Fruit fly (Drosophila melanogaster) whole organism, embryonic: Measurements from ENCODE around the gene CG14664.

Source experiments
- Abd-B ChIP-seq: fragments of 200-800 bp; sonication (Bioruptor generic); optimal IDR thresholded peaks from 2 replicates; lab custom pipeline; 2018; ENCODE audit warnings: missing biosample characterization, mild to moderate bottlenecking, missing genetic modification characterization, moderate library complexity
- Aef1 ChIP-seq: fragments of 200-800 bp; sonication (Bioruptor generic); IDR thresholded peaks from 3 replicates; pipeline ENCODE4 v1.3.6; 2022; ENCODE audit warnings: missing biosample characterization, missing genetic modification characterization
- Bdp1 ChIP-seq: fragments of 200-800 bp; sonication (Bioruptor generic); optimal IDR thresholded peaks from 3 replicates; lab custom pipeline; 2016; ENCODE audit warnings: missing biosample characterization, missing genetic modification characterization
- CG10959 ChIP-seq: fragments of 200-800 bp; sonication (Bioruptor generic); IDR thresholded peaks from 2 replicates; pipeline ENCODE4 v1.3.6; 2022; ENCODE audit warnings: missing biosample characterization, missing genetic modification characterization
- CG11085 ChIP-seq: fragments of 200-800 bp; sonication (Bioruptor generic); IDR thresholded peaks from 2 replicates; pipeline ENCODE4 v1.3.6; 2022; ENCODE audit warnings: missing biosample characterization, missing genetic modification characterization
- CG12942 ChIP-seq: fragments of 200-800 bp; sonication (Bioruptor generic); optimal IDR thresholded peaks from 3 replicates; lab custom pipeline; 2016; ENCODE audit warnings: missing biosample characterization, missing genetic modification characterization
- CG14667 ChIP-seq: fragments of 200-800 bp; sonication (Bioruptor generic); IDR thresholded peaks from 2 replicates; pipeline ENCODE4 v1.3.6; 2022; ENCODE audit warnings: missing biosample characterization, missing genetic modification characterization
- CG14710 ChIP-seq: fragments of 200-800 bp; sonication (Bioruptor generic); optimal IDR thresholded peaks from 3 replicates; lab custom pipeline; 2019; ENCODE audit warnings: missing biosample characterization, mild to moderate bottlenecking, missing genetic modification characterization, moderate library complexity
- CG17829 ChIP-seq: fragments of 200-800 bp; optimal IDR thresholded peaks from 2 replicates; lab custom pipeline; 2019; ENCODE audit warnings: missing biosample characterization, mild to moderate bottlenecking, missing genetic modification characterization, moderate library complexity
- CG2875 ChIP-seq: fragments of 200-800 bp; sonication (Bioruptor generic); optimal IDR thresholded peaks from 2 replicates; lab custom pipeline; 2017; ENCODE audit warnings: missing biosample characterization, mild to moderate bottlenecking, missing genetic modification characterization, missing genetic modification reagents
- CG2889 ChIP-seq: fragments of 200-800 bp; sonication (Bioruptor generic); IDR thresholded peaks from 3 replicates; pipeline ENCODE4 v1.3.6; 2022; ENCODE audit warnings: missing biosample characterization, missing genetic modification characterization
- CG34376 ChIP-seq: fragments of 200-800 bp; sonication (Bioruptor generic); optimal IDR thresholded peaks from 2 replicates; lab custom pipeline; 2018; ENCODE audit warnings: missing biosample characterization, mild to moderate bottlenecking, missing genetic modification characterization
- CG3847 ChIP-seq: fragments of 200-800 bp; sonication (Bioruptor generic); IDR thresholded peaks from 2 replicates; pipeline ENCODE4 v1.3.6; 2022; ENCODE audit warnings: missing biosample characterization, missing genetic modification characterization
- CG4820 ChIP-seq: fragments of 200-800 bp; sonication (Bioruptor generic); optimal IDR thresholded peaks from 3 replicates; lab custom pipeline; 2016; ENCODE audit warnings: missing biosample characterization, missing genetic modification characterization
- CG4854 ChIP-seq: fragments of 200-800 bp; sonication (Bioruptor generic); optimal IDR thresholded peaks from 2 replicates; lab custom pipeline; 2016; ENCODE audit warnings: missing biosample characterization, missing genetic modification characterization, inconsistent platforms
- CG6791 ChIP-seq: fragments of 200-800 bp; sonication (Bioruptor generic); IDR thresholded peaks from 3 replicates; pipeline ENCODE4 v1.3.6; 2022; ENCODE audit warnings: missing biosample characterization, missing genetic modification characterization; ENCODE audit not compliant: partially characterized antibody
- CTCF ChIP-seq: fragments of 200-800 bp; sonication (Bioruptor generic); optimal IDR thresholded peaks from 2 replicates; lab custom pipeline; 2017; ENCODE audit warnings: missing biosample characterization, mild to moderate bottlenecking, missing genetic modification characterization, moderate library complexity
- Dip2 ChIP-seq: fragments of 200-800 bp; sonication (Bioruptor generic); IDR thresholded peaks from 2 replicates; pipeline ENCODE4 v1.3.6; 2022; ENCODE audit warnings: missing biosample characterization, missing genetic modification characterization
- Elba2 ChIP-seq: fragments of 200-800 bp; sonication (Bioruptor generic); optimal IDR thresholded peaks from 3 replicates; lab custom pipeline; 2016; ENCODE audit warnings: missing biosample characterization, missing genetic modification characterization
- Ets97D ChIP-seq: fragments of 200-800 bp; sonication (Bioruptor generic); optimal IDR thresholded peaks from 3 replicates; lab custom pipeline; 2016; ENCODE audit warnings: missing biosample characterization, missing genetic modification characterization
- HHEX ChIP-seq: fragments of 200-800 bp; sonication (Bioruptor generic); optimal IDR thresholded peaks from 3 replicates; lab custom pipeline; 2017; ENCODE audit warnings: missing biosample characterization, mild to moderate bottlenecking, missing genetic modification characterization, missing genetic modification reagents
- Hey ChIP-seq: fragments of 200-800 bp; sonication (Bioruptor generic); optimal IDR thresholded peaks from 3 replicates; lab custom pipeline; 2018; ENCODE audit warnings: missing biosample characterization, mild to moderate bottlenecking, missing genetic modification characterization
- HmgZ ChIP-seq: fragments of 200-800 bp; sonication (Bioruptor generic); optimal IDR thresholded peaks from 2 replicates; lab custom pipeline; 2018; ENCODE audit warnings: missing biosample characterization, mild to moderate bottlenecking, missing genetic modification characterization
- NC2α ChIP-seq: fragments of 200-800 bp; sonication (Bioruptor generic); optimal IDR thresholded peaks from 2 replicates; lab custom pipeline; 2016; ENCODE audit warnings: missing biosample characterization, missing genetic modification characterization
- NC2β ChIP-seq: fragments of 200-800 bp; sonication (Bioruptor generic); optimal IDR thresholded peaks from 2 replicates; lab custom pipeline; 2016; ENCODE audit warnings: missing biosample characterization, missing genetic modification characterization
- Oaz ChIP-seq: fragments of 200-800 bp; sonication (Bioruptor generic); IDR thresholded peaks from 2 replicates; pipeline ENCODE4 v1.3.6; 2022; ENCODE audit warnings: missing biosample characterization, missing genetic modification characterization
- PHDP ChIP-seq: fragments of 200-800 bp; sonication (Bioruptor generic); optimal IDR thresholded peaks from 3 replicates; lab custom pipeline; 2018; ENCODE audit warnings: missing biosample characterization, mild to moderate bottlenecking, missing genetic modification characterization, moderate library complexity
- Ptx1 ChIP-seq: fragments of 200-800 bp; sonication (Bioruptor generic); IDR thresholded peaks from 2 replicates; pipeline ENCODE4 v1.3.6; 2022; ENCODE audit warnings: missing biosample characterization, missing genetic modification characterization
- Rfx ChIP-seq: fragments of 200-800 bp; sonication (Bioruptor generic); IDR thresholded peaks from 2 replicates; pipeline ENCODE4 v1.3.6; 2022; ENCODE audit warnings: missing biosample characterization, missing genetic modification characterization
- Side ChIP-seq: fragments of 200-800 bp; sonication (Bioruptor generic); optimal IDR thresholded peaks from 2 replicates; lab custom pipeline; 2016; ENCODE audit warnings: missing biosample characterization, missing genetic modification characterization
- Tbp ChIP-seq: fragments of >200 bp; optimal IDR thresholded peaks from 2 replicates; lab custom pipeline; 2018; ENCODE audit warnings: missing biosample characterization, missing genetic modification characterization
- Usf ChIP-seq: fragments of 200-800 bp; sonication (Bioruptor generic); optimal IDR thresholded peaks from 2 replicates; lab custom pipeline; 2017; ENCODE audit warnings: missing genotype, missing biosample characterization, missing genetic modification characterization
- YL-1 ChIP-seq: fragments of 200-800 bp; sonication (Bioruptor generic); optimal IDR thresholded peaks from 3 replicates; lab custom pipeline; 2017; ENCODE audit warnings: missing biosample characterization, mild to moderate bottlenecking, missing genetic modification characterization
- az2 ChIP-seq: fragments of 200-800 bp; sonication (Bioruptor generic); optimal IDR thresholded peaks from 3 replicates; lab custom pipeline; 2016; ENCODE audit warnings: missing biosample characterization, missing genetic modification characterization
- bowl ChIP-seq: fragments of 200-800 bp; sonication (Bioruptor generic); IDR thresholded peaks from 2 replicates; pipeline ENCODE4 v1.3.6; 2022; ENCODE audit warnings: missing biosample characterization, missing genetic modification characterization
- cad ChIP-seq: fragments of >200 bp; optimal IDR thresholded peaks from 2 replicates; lab custom pipeline; 2017; ENCODE audit warnings: missing biosample characterization, missing genetic modification characterization
- croc ChIP-seq: fragments of 200-800 bp; sonication (Bioruptor generic); conservative IDR thresholded peaks from 3 replicates; pipeline ENCODE4 v1.3.6; 2022; ENCODE audit warnings: missing biosample characterization, missing genetic modification characterization
- ems ChIP-seq: fragments of 200-800 bp; sonication (Bioruptor generic); optimal IDR thresholded peaks from 3 replicates; lab custom pipeline; 2016; ENCODE audit warnings: missing biosample characterization, missing genetic modification characterization
- ewg ChIP-seq: fragments of 200-800 bp; sonication (Bioruptor generic); optimal IDR thresholded peaks from 3 replicates; lab custom pipeline; 2017; ENCODE audit warnings: mild to moderate bottlenecking, missing biosample characterization, missing genetic modification reagents, missing genetic modification characterization
- fd96Cb ChIP-seq: fragments of 200-800 bp; sonication (Bioruptor generic); optimal IDR thresholded peaks from 2 replicates; lab custom pipeline; 2018; ENCODE audit warnings: missing biosample characterization, mild to moderate bottlenecking, missing genetic modification characterization, moderate library complexity
- fru ChIP-seq: fragments of >200 bp; optimal IDR thresholded peaks from 2 replicates; lab custom pipeline; 2017
- gem ChIP-seq: fragments of 200-800 bp; sonication (Bioruptor generic); optimal IDR thresholded peaks from 2 replicates; lab custom pipeline; 2019; ENCODE audit warnings: missing biosample characterization, mild to moderate bottlenecking, missing genetic modification characterization, moderate library complexity
- gsb ChIP-seq: fragments of 200-800 bp; sonication (Bioruptor generic); IDR thresholded peaks from 2 replicates; pipeline ENCODE4 v1.3.6; 2022; ENCODE audit warnings: missing biosample characterization, missing genetic modification characterization
- mld ChIP-seq: fragments of 200-800 bp; sonication (Bioruptor generic); IDR thresholded peaks from 3 replicates; pipeline ENCODE4 v1.3.6; 2022; ENCODE audit warnings: missing biosample characterization, missing genetic modification characterization; ENCODE audit not compliant: partially characterized antibody
- nmo ChIP-seq: fragments of 200-800 bp; sonication (Bioruptor generic); optimal IDR thresholded peaks from 2 replicates; lab custom pipeline; 2018; ENCODE audit warnings: missing biosample characterization, mild to moderate bottlenecking, missing genetic modification characterization, moderate library complexity
- otp ChIP-seq: fragments of 200-800 bp; sonication (Bioruptor generic); IDR thresholded peaks from 3 replicates; pipeline ENCODE4, ENCODE4 v1.3.6; 2022; ENCODE audit warnings: missing biosample characterization, missing genetic modification characterization
- peb ChIP-seq: fragments of 200-800 bp; sonication (Bioruptor generic); IDR thresholded peaks from 2 replicates; pipeline ENCODE4 v1.3.6; 2022; ENCODE audit warnings: missing biosample characterization, missing genetic modification characterization
- pho ChIP-seq: fragments of 200-800 bp; sonication (Bioruptor generic); optimal IDR thresholded peaks from 2 replicates; lab custom pipeline; 2016; ENCODE audit warnings: missing biosample characterization, missing genetic modification characterization
- rib ChIP-seq: fragments of 200-800 bp; sonication (Bioruptor generic); IDR thresholded peaks from 2 replicates; pipeline ENCODE4 v1.3.6; 2022; ENCODE audit warnings: missing biosample characterization, missing genetic modification characterization
- sens ChIP-seq: fragments of 200-800 bp; sonication (Bioruptor generic); peaks from one replicate; lab custom pipeline; 2016; ENCODE audit warnings: missing biosample characterization, missing genetic modification characterization
- slbo ChIP-seq: fragments of 200-800 bp; sonication (Bioruptor generic); IDR thresholded peaks from 2 replicates; pipeline ENCODE4 v1.3.6; 2022; ENCODE audit warnings: missing biosample characterization, missing genetic modification characterization
- sqz ChIP-seq: fragments of 200-800 bp; sonication (Bioruptor generic); optimal IDR thresholded peaks from 3 replicates; lab custom pipeline; 2018; ENCODE audit warnings: missing biosample characterization, mild to moderate bottlenecking, missing genetic modification characterization
- tx ChIP-seq: fragments of 200-800 bp; sonication (Bioruptor generic); optimal IDR thresholded peaks from 2 replicates; lab custom pipeline; 2016; ENCODE audit warnings: missing biosample characterization, missing genetic modification characterization
- wek ChIP-seq: fragments of 200-800 bp; sonication (Bioruptor generic); optimal IDR thresholded peaks from 3 replicates; lab custom pipeline; 2018; ENCODE audit warnings: missing biosample characterization, mild to moderate bottlenecking, missing genetic modification characterization, moderate library complexity

CG14664 gene

DNA sequence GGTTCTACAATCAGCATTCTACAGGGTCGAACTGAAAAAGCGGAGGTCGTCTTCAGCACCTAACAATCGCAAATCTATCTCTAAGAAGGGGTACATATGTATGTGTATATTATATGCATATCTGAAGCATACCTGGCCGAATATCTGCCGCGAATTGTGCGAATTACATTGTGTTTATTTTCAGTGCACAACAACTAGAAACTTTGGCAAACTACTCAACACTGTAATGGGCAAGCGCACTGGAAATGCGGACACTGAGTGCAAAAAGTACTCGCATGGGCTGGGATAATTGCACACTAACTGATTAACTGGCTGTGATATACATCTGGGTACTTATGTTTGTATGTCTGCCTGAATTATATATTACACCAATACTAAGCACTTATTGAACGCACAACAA, 46.9 kb downstream of the CG14664 start (continued):
- no peak for TF ChIP-seq Tbp
- TF ChIP-seq nmo (GFP tag; lab: Kevin White, UChicago): no peak
- no peak for TF ChIP-seq CG14667 (GFP tag; lab: Robert Waterston, UW)
- no peak for TF ChIP-seq Ets97D (GFP tag; lab: Kevin White, UChicago)
- peak; percentile 24 for TF ChIP-seq HmgZ (tag; lab: Kevin White, UChicago)
- TF ChIP-seq sqz (GFP tag; lab: Kevin White, UChicago): no peak
- TF ChIP-seq YL-1: no peak
- no peak for TF ChIP-seq CG2889 (GFP tag; lab: Robert Waterston, UW)
- no peak for TF ChIP-seq Oaz (GFP tag; lab: Robert Waterston, UW)
- no peak for TF ChIP-seq Abd-B
- TF ChIP-seq CG12942 (GFP tag; lab: Kevin White, UChicago): no peak
- TF ChIP-seq peb (GFP tag; lab: Robert Waterston, UW): no peak
- no peak for TF ChIP-seq Elba2 (GFP tag; lab: Kevin White, UChicago)
- TF ChIP-seq fru (lab: Kevin White, UChicago): no peak
- TF ChIP-seq CG4820 (GFP tag; lab: Kevin White, UChicago): no peak
- peak; percentile 17 for TF ChIP-seq Side (GFP tag; lab: Kevin White, UChicago)
- no peak for TF ChIP-seq CG4854 (GFP tag; lab: Kevin White, UChicago)
- no peak for TF ChIP-seq Dip2
- TF ChIP-seq gsb (GFP tag; lab: Robert Waterston, UW): no peak
- no peak for TF ChIP-seq Bdp1
- no peak for TF ChIP-seq CG34376 (GFP tag; lab: Kevin White, UChicago)
- no peak for TF ChIP-seq cad (GFP tag; lab: Kevin White, UChicago)
- no peak for TF ChIP-seq rib (GFP tag; lab: Robert Waterston, UW)
- no peak for TF ChIP-seq PHDP
- no peak for TF ChIP-seq Hey
- TF ChIP-seq CG2875: no peak
- no peak for TF ChIP-seq NC2β
- no peak for TF ChIP-seq tx (GFP tag; lab: Kevin White, UChicago)
- no peak for TF ChIP-seq Ptx1 (GFP tag; lab: Robert Waterston, UW)
- no peak for TF ChIP-seq croc (GFP tag; lab: Robert Waterston, UW)
- TF ChIP-seq CTCF (GFP tag; lab: Kevin White, UChicago): no peak
- no peak for TF ChIP-seq Usf (GFP tag; lab: Kevin White, UChicago)
- no peak for TF ChIP-seq pho (GFP tag; lab: Kevin White, UChicago)
- TF ChIP-seq CG14710 (tag; lab: Kevin White, UChicago): no peak
- no peak for TF ChIP-seq CG10959
- TF ChIP-seq ems (GFP tag; lab: Kevin White, UChicago): no peak
- TF ChIP-seq CG3847: no peak
- peak; percentile 89 for TF ChIP-seq ewg (GFP tag; lab: Kevin White, UChicago)
- no peak for TF ChIP-seq bowl (GFP tag; lab: Robert Waterston, UW)
- TF ChIP-seq CG11085 (GFP tag; lab: Robert Waterston, UW): no peak
- no peak for TF ChIP-seq fd96Cb (tag; lab: Kevin White, UChicago)
- TF ChIP-seq az2: no peak
- no peak for TF ChIP-seq otp (GFP tag; lab: Robert Waterston, UW)
- peak; percentile 10 for TF ChIP-seq CG17829
- no peak; the same call in 2 of the 3 replicates for TF ChIP-seq Aef1 (GFP tag; lab: Robert Waterston, UW)
- TF ChIP-seq HHEX (GFP tag; lab: Kevin White, UChicago): peak; percentile 25
- TF ChIP-seq NC2α (GFP tag; lab: Kevin White, UChicago): no peak
- TF ChIP-seq gem: no peak
- no peak for TF ChIP-seq wek (GFP tag; lab: Kevin White, UChicago)
- no peak for TF ChIP-seq slbo (GFP tag; lab: Robert Waterston, UW)
- peak; percentile 61 for TF ChIP-seq sens (GFP tag; lab: Kevin White, UChicago)
- no peak for TF ChIP-seq mld
- TF ChIP-seq CG6791 (GFP tag; lab: Robert Waterston, UW): 0 out of 3 replicates have a peak, but pooled peaks have one; percentile 20
- TF ChIP-seq Rfx (GFP tag; lab: Robert Waterston, UW): peak; percentile 45; the same call in 1 of the 2 replicates
